Worm (Caenorhabditis elegans): ENCODE results near the gene acr-3.
A peak's percentile ranks its signal among the peaks of the same experiment; 100 is the strongest.

The acr-3 gene

ce11 chrX:6747906-6748356 lies 38.6 kb downstream of the acr-3 start (continued):
- TF ChIP-seq lin-26 (GFP tag; IDR thresholded peaks at IDR 0.05): 0 out of 2 replicates have a peak, but pooled peaks have one; percentile 13
- TF ChIP-seq lin-35 (GFP tag; optimal IDR thresholded peaks at IDR 0.05): no peak
- no peak for TF ChIP-seq dpff-1 (tag; optimal IDR thresholded peaks at IDR 0.05)
- TF ChIP-seq ekl-4 (GFP tag; IDR thresholded peaks at IDR 0.05): no peak
- no peak for TF ChIP-seq mel-28 (tag; optimal IDR thresholded peaks at IDR 0.05; ENCODE audit: borderline replicate concordance)
- peak; percentile 71 for TF ChIP-seq atf-7 (tag; optimal IDR thresholded peaks at IDR 0.05)
- no peak for TF ChIP-seq ceh-40 (GFP tag; IDR thresholded peaks at IDR 0.05)
- no peak for TF ChIP-seq F39B2.1 (GFP tag; IDR thresholded peaks at IDR 0.05)
- TF ChIP-seq madf-10 (tag; optimal IDR thresholded peaks at IDR 0.05): no peak
- TF ChIP-seq unc-130 (GFP tag; optimal IDR thresholded peaks at IDR 0.05): no peak
- TF ChIP-seq hmg-20 (GFP tag; IDR thresholded peaks at IDR 0.05): no peak
- no peak for TF ChIP-seq ztf-28 (GFP tag; IDR thresholded peaks at IDR 0.05)

ce11 chrX:6749124-6749822 lies 39.9 kb downstream of the acr-3 start:
- TF ChIP-seq B0336.3 (GFP tag; IDR thresholded peaks at IDR 0.05) (no peak; the same call in none of the 2 replicates), attf-3 (GFP tag; conservative IDR thresholded peaks at IDR 0.05) (no peak), tlf-1 (GFP tag; optimal IDR thresholded peaks at IDR 0.05) (peak; percentile 78), zfh-2 (GFP tag; conservative IDR thresholded peaks at IDR 0.05) (peak; percentile 64), F55B11.4 (tag; optimal IDR thresholded peaks at IDR 0.05; ENCODE audit: borderline replicate concordance, insufficient read depth) (no peak), F57A8.1 (GFP tag; optimal IDR thresholded peaks at IDR 0.05) (no peak), D2030.7 (GFP tag; IDR thresholded peaks at IDR 0.05) (no peak), ceh-91 (GFP tag; IDR thresholded peaks at IDR 0.05) (no peak), attf-6 (GFP tag; IDR thresholded peaks at IDR 0.05) (no peak), madf-10 (tag; optimal IDR thresholded peaks at IDR 0.05) (peak; percentile 40), ztf-6 (GFP tag; IDR thresholded peaks at IDR 0.05) (no peak), nhr-27 (tag; optimal IDR thresholded peaks at IDR 0.05) (no peak), ZK185.1 (tag; optimal IDR thresholded peaks at IDR 0.05; ENCODE audit: poor library complexity, severe bottlenecking) (no peak), rcor-1 (GFP tag; IDR thresholded peaks at IDR 0.05) (0 out of 2 replicates have a peak, but pooled peaks have one; percentile 18), Y67H2A.10 (GFP tag; conservative IDR thresholded peaks at IDR 0.05) (no peak), F39B2.1 (GFP tag; IDR thresholded peaks at IDR 0.05) (no peak), nhr-179 (tag; optimal IDR thresholded peaks at IDR 0.05) (no peak), snpc-4 (GFP tag; optimal IDR thresholded peaks at IDR 0.05) (no peak), snpc-4 (tag; optimal IDR thresholded peaks at IDR 0.05) (peak in 2 of 4 experiments; percentile 1 to 31), fkh-3 (tag; optimal IDR thresholded peaks at IDR 0.05) (no peak), die-1 (tag; optimal IDR thresholded peaks at IDR 0.05) (peak; percentile 63), atf-7 (tag; optimal IDR thresholded peaks at IDR 0.05) (peak; percentile 79), ccch-3 (GFP tag; optimal IDR thresholded peaks at IDR 0.05) (no peak), lag-1 (GFP tag; IDR thresholded peaks at IDR 0.05) (no peak), snpc-1.1 (tag; optimal IDR thresholded peaks at IDR 0.05; ENCODE audit: insufficient read depth) (no peak), lsy-27 (tag; optimal IDR thresholded peaks at IDR 0.05; ENCODE audit: borderline replicate concordance, insufficient read depth) (no peak), dpff-1 (tag; optimal IDR thresholded peaks at IDR 0.05) (no peak), F37B4.10 (GFP tag; IDR thresholded peaks at IDR 0.05) (no peak), ekl-4 (GFP tag; IDR thresholded peaks at IDR 0.05) (peak; percentile 20; the same call in 1 of the 2 replicates), rec-8 (tag; optimal IDR thresholded peaks at IDR 0.05) (no peak), nhr-120 (GFP tag; IDR thresholded peaks at IDR 0.05) (no peak), lin-35 (GFP tag; optimal IDR thresholded peaks at IDR 0.05) (peak in 1 of 3 experiments; percentile 41), lsl-1 (GFP tag; optimal IDR thresholded peaks at IDR 0.05) (no peak), hmg-20 (GFP tag; IDR thresholded peaks at IDR 0.05) (0 out of 2 replicates have a peak, but pooled peaks have one; percentile 15), F49E8.2 (tag; optimal IDR thresholded peaks at IDR 0.05; ENCODE audit: insufficient read depth) (no peak), athp-1 (tag; optimal IDR thresholded peaks at IDR 0.05) (no peak), ztf-25 (GFP tag; IDR thresholded peaks at IDR 0.05) (no peak), nhr-80 (tag; optimal IDR thresholded peaks at IDR 0.05) (peak; percentile 84), ztf-18 (tag; optimal IDR thresholded peaks at IDR 0.05) (no peak)

Data from whole organism, young adult.